Fruit fly (Drosophila melanogaster): ENCODE results near the gene CG18273.

Gene CG18273

dm6 chrX:492701-493299 is 5.4 kb upstream of the CG18273 start (continued):
- no peak for TF ChIP-seq CG11247 (GFP tag; IDR thresholded peaks at IDR 0.05)
- TF ChIP-seq CG7556 (GFP tag; optimal IDR thresholded peaks at IDR 0.05) = no peak
- TF ChIP-seq mam (GFP tag; optimal IDR thresholded peaks at IDR 0.05) = no peak
- no peak for TF ChIP-seq ara (GFP tag; IDR thresholded peaks at IDR 0.05)
- peak; percentile 83 for TF ChIP-seq crol (GFP tag; IDR thresholded peaks at IDR 0.05)
- no peak for TF ChIP-seq Dek (tag; optimal IDR thresholded peaks at IDR 0.05)
- TF ChIP-seq CG3065 (GFP tag; optimal IDR thresholded peaks at IDR 0.05) = no peak
- TF ChIP-seq unc-4 (GFP tag; IDR thresholded peaks at IDR 0.05; ENCODE audit: partially characterized antibody) = no peak
- TF ChIP-seq CG2678 (tag; optimal IDR thresholded peaks at IDR 0.05) = no peak
- peak; percentile 74 for TF ChIP-seq grn (GFP tag; optimal IDR thresholded peaks at IDR 0.05)
- TF ChIP-seq CG15479 (GFP tag; optimal IDR thresholded peaks at IDR 0.05) = peak; percentile 33
- no peak for TF ChIP-seq CG32767 (GFP tag; IDR thresholded peaks at IDR 0.05)
- no peak for TF ChIP-seq Bgb (GFP tag; IDR thresholded peaks at IDR 0.05; ENCODE audit: partially characterized antibody)
- no peak for TF ChIP-seq crp (GFP tag; optimal IDR thresholded peaks at IDR 0.05)
- no peak for TF ChIP-seq CG6272 (GFP tag; IDR thresholded peaks at IDR 0.05)
- no peak for TF ChIP-seq CG17568 (GFP tag; optimal IDR thresholded peaks at IDR 0.05)
- TF ChIP-seq schlank (tag; optimal IDR thresholded peaks at IDR 0.05) = no peak
- TF ChIP-seq CG2202 (tag; optimal IDR thresholded peaks at IDR 0.05) = no peak
- TF ChIP-seq sr (GFP tag; IDR thresholded peaks at IDR 0.05) = 0 out of 3 replicates have a peak, but pooled peaks have one; percentile 34
- TF ChIP-seq ham (GFP tag; IDR thresholded peaks at IDR 0.05) = no peak
- no peak for TF ChIP-seq lola (GFP tag; optimal IDR thresholded peaks at IDR 0.05)
- no peak for TF ChIP-seq ranshi (GFP tag; IDR thresholded peaks at IDR 0.05)
- no peak for TF ChIP-seq ash1 (GFP tag; optimal IDR thresholded peaks at IDR 0.05)
- TF ChIP-seq Ets97D (GFP tag; optimal IDR thresholded peaks at IDR 0.05) = no peak
- TF ChIP-seq CG15011 (GFP tag; optimal IDR thresholded peaks at IDR 0.05) = no peak
- TF ChIP-seq Asciz (GFP tag; optimal IDR thresholded peaks at IDR 0.05) = no peak
- TF ChIP-seq Usf (GFP tag; optimal IDR thresholded peaks at IDR 0.05) = no peak
- TF ChIP-seq Max (GFP tag; optimal IDR thresholded peaks at IDR 0.05) = no peak
- TF ChIP-seq usp (GFP tag; optimal IDR thresholded peaks at IDR 0.05) = no peak
- TF ChIP-seq dysf (GFP tag; IDR thresholded peaks at IDR 0.05) = no peak
- TF ChIP-seq CG8478 (optimal IDR thresholded peaks at IDR 0.05) = no peak
- peak; percentile 16 for TF ChIP-seq ftz-f1 (GFP tag; optimal IDR thresholded peaks at IDR 0.05)
- TF ChIP-seq Dad (GFP tag; optimal IDR thresholded peaks at IDR 0.05) = no peak
- TF ChIP-seq B-H1 (GFP tag; IDR thresholded peaks at IDR 0.05) = no peak
- no peak for TF ChIP-seq Drgx (GFP tag; IDR thresholded peaks at IDR 0.05)
- no peak for TF ChIP-seq Gsc (GFP tag; IDR thresholded peaks at IDR 0.05)
- no peak for TF ChIP-seq CG7745 (tag; optimal IDR thresholded peaks at IDR 0.05)
- TF ChIP-seq TFAM (GFP tag; optimal IDR thresholded peaks at IDR 0.05) = no peak
- no peak for TF ChIP-seq CG33213 (GFP tag; optimal IDR thresholded peaks at IDR 0.05)
- TF ChIP-seq sd (tag; optimal IDR thresholded peaks at IDR 0.05) = peak; percentile 67
- TF ChIP-seq exex (tag; optimal IDR thresholded peaks at IDR 0.05) = peak; percentile 60
- no peak for TF ChIP-seq pnt (GFP tag; optimal IDR thresholded peaks at IDR 0.05)
- peak; percentile 49 for TF ChIP-seq mirr (GFP tag; optimal IDR thresholded peaks at IDR 0.05)
- no peak for TF ChIP-seq CG11398 (GFP tag; optimal IDR thresholded peaks at IDR 0.05)
- TF ChIP-seq Opbp (GFP tag; IDR thresholded peaks at IDR 0.05; ENCODE audit: partially characterized antibody) = no peak

Data from whole organism, embryonic.